Worm (Caenorhabditis elegans): ENCODE results near the gene W02B12.11.

DNA sequence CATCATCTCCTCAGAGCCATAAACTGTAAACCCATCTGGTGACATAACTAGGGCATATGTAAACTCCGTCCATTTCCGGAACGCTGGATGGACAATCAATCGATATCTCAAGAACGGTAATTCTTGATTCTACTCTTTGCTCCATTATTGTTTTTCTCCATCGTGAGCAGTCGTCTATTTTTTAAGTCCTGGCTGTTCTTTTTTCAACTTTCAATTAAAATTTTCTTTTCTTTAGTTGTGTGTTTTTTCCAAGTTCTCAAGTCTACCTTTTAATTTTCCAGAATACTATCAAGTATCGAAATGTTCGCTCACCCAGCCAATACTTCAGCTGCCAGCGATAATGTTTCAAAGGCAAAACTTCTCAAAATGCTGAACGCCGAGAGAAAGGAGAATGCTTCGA is 39.7 kb upstream of the W02B12.11 start, which contains the start of gene C05D12.5:
- no peak for TF ChIP-seq mep-1 (tag; optimal IDR thresholded peaks at IDR 0.05)
- no peak for TF ChIP-seq pha-4 (tag; optimal IDR thresholded peaks at IDR 0.05)
- no peak for TF ChIP-seq flh-1 (GFP tag; optimal IDR thresholded peaks at IDR 0.05)
- no peak for TF ChIP-seq drap-1 (GFP tag; optimal IDR thresholded peaks at IDR 0.05)
- no peak for TF ChIP-seq elt-3 (tag; optimal IDR thresholded peaks at IDR 0.05)
